Worm (Caenorhabditis elegans): ENCODE results near the gene bath-41.
A peak's percentile ranks its signal among the peaks of the same experiment; 100 is the strongest.

Gene bath-41

DNA sequence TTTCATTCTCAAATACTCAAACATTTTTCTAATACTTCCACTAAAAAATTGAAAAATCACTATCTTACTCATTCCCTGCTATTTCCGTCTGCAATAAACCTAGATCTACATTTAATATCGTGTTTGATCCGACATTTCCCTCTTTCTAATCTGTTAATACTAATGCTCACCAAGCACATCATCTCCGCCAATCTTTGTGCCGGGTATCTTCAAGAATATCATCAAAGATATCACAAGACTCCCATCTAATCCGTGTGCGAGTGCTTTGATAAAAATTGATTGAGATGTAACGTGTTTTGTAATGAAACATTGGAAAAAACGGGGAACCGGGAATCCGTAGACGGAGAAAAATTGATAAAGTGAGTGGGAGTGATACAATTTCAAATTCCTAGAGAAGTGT, 42.7 kb downstream of the bath-41 start:
- TF ChIP-seq dsc-1 (tag; optimal IDR thresholded peaks at IDR 0.05) (peak; percentile 84), nhr-237 (tag; optimal IDR thresholded peaks at IDR 0.05) (no peak), pax-3 (tag; optimal IDR thresholded peaks at IDR 0.05) (peak; percentile 30), egl-13 (tag; optimal IDR thresholded peaks at IDR 0.05) (peak; percentile 66)

DNA sequence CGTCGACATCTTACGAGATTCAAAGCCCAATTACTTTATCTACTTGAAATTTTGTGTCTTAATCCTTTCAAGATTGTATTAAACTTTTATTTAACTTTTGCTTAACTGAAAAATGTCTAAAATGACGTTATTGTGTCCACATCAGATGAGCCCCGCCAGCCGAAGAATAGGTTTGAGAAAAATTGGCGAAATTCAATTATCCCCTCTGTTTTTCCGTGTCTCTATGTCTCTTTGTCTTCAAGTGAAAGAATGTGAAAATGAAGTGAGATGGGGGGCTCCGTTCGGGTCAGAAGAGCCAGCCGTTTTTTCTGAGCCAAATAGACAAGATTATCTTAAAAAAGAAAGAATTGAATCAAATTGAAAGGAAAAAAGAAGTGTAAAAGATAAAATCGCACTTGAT, 44.8 kb downstream of the bath-41 start:
- TF ChIP-seq fkh-10 (GFP tag; optimal IDR thresholded peaks at IDR 0.05) (no peak), lin-14 (GFP tag; optimal IDR thresholded peaks at IDR 0.05) (peak; percentile 34)

DNA sequence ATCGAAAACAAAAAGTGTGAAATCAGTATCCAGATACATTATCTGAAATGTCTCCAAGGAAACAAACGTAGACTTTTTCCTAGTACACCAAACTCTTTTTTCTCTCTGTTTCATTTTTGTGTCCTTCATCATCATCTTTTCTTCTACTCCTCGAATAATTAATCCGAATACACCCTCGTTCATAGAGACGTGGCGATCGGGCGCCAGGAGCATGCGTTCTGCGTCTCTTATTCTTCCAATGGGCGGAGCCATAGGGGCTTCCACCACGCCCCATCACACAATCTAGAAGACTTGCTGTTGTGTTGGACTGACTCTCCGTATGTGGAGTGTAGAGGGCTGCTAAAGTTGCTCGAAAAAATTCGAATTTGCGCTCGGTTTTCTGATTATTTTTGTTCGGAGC, 46.6 kb downstream of the bath-41 start, which contains the start of gene rbf-1:
Gene rbf-1 (plus strand): TSS at position 301 of the 400 bp plus-strand sequence.
- TF ChIP-seq nhr-71 (tag; optimal IDR thresholded peaks at IDR 0.05), result no peak
- peak; percentile 18 for TF ChIP-seq fkh-8 (tag; optimal IDR thresholded peaks at IDR 0.05)

DNA sequence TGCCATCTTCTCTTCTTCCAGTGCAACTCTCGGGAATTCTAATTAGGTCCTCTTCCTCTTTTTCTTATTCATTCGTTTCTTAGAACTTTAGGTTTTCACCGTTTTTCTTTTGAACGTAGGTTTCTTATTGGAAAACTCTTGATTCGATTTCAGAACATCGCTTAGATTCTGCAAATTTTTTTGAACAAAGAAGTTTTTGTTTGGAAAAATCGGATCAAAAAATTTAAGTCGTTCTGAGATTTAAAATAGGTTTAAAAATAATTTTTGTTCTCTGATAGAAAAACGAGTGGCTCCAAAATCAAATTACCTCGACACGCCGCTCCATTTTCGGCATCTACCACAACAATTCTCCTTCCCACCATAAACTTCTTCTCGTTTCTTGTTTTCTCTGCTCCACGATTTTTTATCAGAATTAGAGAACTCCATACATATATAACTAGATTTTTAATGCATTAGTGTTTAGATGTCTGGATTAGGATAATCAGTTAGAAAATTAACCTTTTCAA, 51.3 kb downstream of the bath-41 start:
- TF ChIP-seq elt-2 (tag; optimal IDR thresholded peaks at IDR 0.05), result no peak
- peak; percentile 29 for TF ChIP-seq lin-14 (GFP tag; optimal IDR thresholded peaks at IDR 0.05)
- no peak for TF ChIP-seq nhr-47 (tag; optimal IDR thresholded peaks at IDR 0.05)
- no peak for TF ChIP-seq nhr-71 (tag; optimal IDR thresholded peaks at IDR 0.05)
